Worm (Caenorhabditis elegans) whole organism, L4 larva: Measurements from ENCODE around the gene fipr-19.

Experiments used
- T20F7.1 ChIP-seq: fragments of 200-800 bp; sonication (Bioruptor generic); optimal IDR thresholded peaks from 2 replicates; lab custom pipeline; 2018; ENCODE audit warnings: mild to moderate bottlenecking, missing genetic modification characterization, missing compliant biosample characterization
- Y105C5A.15 ChIP-seq: fragments of 200-800 bp; sonication (Bioruptor generic); IDR thresholded peaks from 2 replicates; pipeline ENCODE4 v1.3.6; 2022; ENCODE audit warnings: missing genetic modification characterization, missing compliant biosample characterization
- ZK337.2 ChIP-seq: fragments of 200-800 bp; sonication (Bioruptor generic); IDR thresholded peaks from 2 replicates; pipeline ENCODE4 v1.3.6; 2022; ENCODE audit warnings: missing genetic modification reagents, missing genetic modification characterization, missing compliant biosample characterization
- ama-1 ChIP-seq: fragments of 150-350 bp; optimal IDR thresholded peaks from 2 replicates; lab custom pipeline; 2014; ENCODE audit warnings: inconsistent platforms, mixed read lengths
- arid-1 ChIP-seq: fragments of 200-800 bp; sonication (Bioruptor generic); conservative IDR thresholded peaks from 2 replicates; pipeline ENCODE4 v1.3.6; 2022; ENCODE audit warnings: missing genetic modification reagents, missing genetic modification characterization, missing compliant biosample characterization
- ceh-44 ChIP-seq: fragments of 200-800 bp; sonication (Bioruptor generic); IDR thresholded peaks from 2 replicates; pipeline ENCODE4 v1.3.6; 2022; ENCODE audit warnings: missing genetic modification reagents, missing genetic modification characterization, missing compliant biosample characterization
- ces-1 ChIP-seq: fragments of 150-350 bp; sonication (generic microtip); optimal IDR thresholded peaks from 4 replicates; lab custom pipeline; 2014; ENCODE audit warnings: missing biosample characterization, missing genetic modification reagents, missing genetic modification characterization
- ctbp-1 ChIP-seq: fragments of 200-800 bp; sonication (Bioruptor generic); IDR thresholded peaks from 2 replicates; pipeline ENCODE4 v1.3.6; 2022; ENCODE audit warnings: missing genetic modification reagents, missing genetic modification characterization, missing compliant biosample characterization
- daf-12 ChIP-seq: fragments of 150-350 bp; optimal IDR thresholded peaks from 2 replicates; lab custom pipeline; 2014; ENCODE audit warnings: missing biosample characterization, missing genetic modification reagents, missing genetic modification characterization
- daf-16 ChIP-seq, 3 experiments: sonication (generic microtip); optimal IDR thresholded peaks; 2 replicates each; lab custom pipeline; 2016 to 2017; ENCODE audit warnings: missing genetic modification characterization in 3 of 3, missing genetic modification reagents in 3 of 3, mild to moderate bottlenecking in 2 of 3, missing compliant biosample characterization in 2 of 3, missing biosample characterization in 1 of 3, moderate library complexity in 1 of 3
- dmd-6 ChIP-seq: fragments of 200-800 bp; sonication (Bioruptor generic); IDR thresholded peaks from 2 replicates; pipeline ENCODE4 v1.3.6; 2022; ENCODE audit warnings: missing genetic modification reagents, missing genetic modification characterization, missing compliant biosample characterization
- egl-27 ChIP-seq: sonication (generic microtip); optimal IDR thresholded peaks from 3 replicates; lab custom pipeline; 2017; ENCODE audit warnings: missing biosample characterization, missing genetic modification reagents, missing genetic modification characterization
- fkh-10 ChIP-seq: fragments of 150-350 bp; optimal IDR thresholded peaks from 2 replicates; lab custom pipeline; 2014; ENCODE audit warnings: missing biosample characterization, missing genetic modification reagents, missing genetic modification characterization
- fos-1 ChIP-seq: fragments of 150-350 bp; optimal IDR thresholded peaks from 2 replicates; lab custom pipeline; 2014; ENCODE audit warnings: missing biosample characterization, missing genetic modification characterization
- gei-8 ChIP-seq: fragments of 200-800 bp; sonication (Bioruptor generic); optimal IDR thresholded peaks from 2 replicates; lab custom pipeline; 2018; ENCODE audit warnings: mild to moderate bottlenecking, missing genetic modification characterization, missing compliant biosample characterization
- hlh-11 ChIP-seq: fragments of 200-800 bp; sonication (Bioruptor generic); optimal IDR thresholded peaks from 2 replicates; lab custom pipeline; 2018; ENCODE audit warnings: mild to moderate bottlenecking, missing genetic modification characterization, missing compliant biosample characterization
- hlh-30 ChIP-seq: sonication (generic microtip); optimal IDR thresholded peaks from 2 replicates; lab custom pipeline; 2017; ENCODE audit warnings: antibody characterized with exemption, mild to moderate bottlenecking, missing genetic modification characterization, missing compliant biosample characterization; ENCODE audit not compliant: insufficient read depth
- lin-15B ChIP-seq: fragments of 150-350 bp; sonication (generic microtip); optimal IDR thresholded peaks from 3 replicates; lab custom pipeline; 2014; ENCODE audit warnings: missing biosample characterization, missing genetic modification characterization
- lin-29 ChIP-seq: fragments of 200-800 bp; sonication (Bioruptor generic); IDR thresholded peaks from 2 replicates; pipeline ENCODE4 v1.3.6; 2022; ENCODE audit warnings: missing genetic modification reagents, missing genetic modification characterization, missing compliant biosample characterization
- lin-39 ChIP-seq: fragments of 150-350 bp; optimal IDR thresholded peaks from 2 replicates; lab custom pipeline; 2014; ENCODE audit warnings: missing biosample characterization, missing genetic modification reagents, missing genetic modification characterization
- lir-3 ChIP-seq: sonication (generic microtip); optimal IDR thresholded peaks from 2 replicates; lab custom pipeline; 2016; ENCODE audit warnings: mild to moderate bottlenecking, missing genetic modification characterization, missing compliant biosample characterization
- lsy-2 ChIP-seq, 2 experiments: fragments of 150-350 bp in 1 of 2; sonication (generic microtip) in 1 of 2; optimal IDR thresholded peaks; 2 replicates each; lab custom pipeline; 2014 to 2017; ENCODE audit warnings: missing biosample characterization in 2 of 2, missing genetic modification characterization in 2 of 2
- madf-9 ChIP-seq: fragments of 200-800 bp; sonication (Bioruptor generic); conservative IDR thresholded peaks from 2 replicates; pipeline ENCODE4 v1.3.6; 2022; ENCODE audit warnings: missing genetic modification reagents, missing genetic modification characterization, missing compliant biosample characterization
- mdt-29 ChIP-seq: fragments of 200-800 bp; sonication (Bioruptor generic); IDR thresholded peaks from 2 replicates; pipeline ENCODE4 v1.3.6; 2022; ENCODE audit warnings: missing genetic modification reagents, missing genetic modification characterization, missing compliant biosample characterization
- mep-1 ChIP-seq: fragments of 150-350 bp; sonication (generic microtip); optimal IDR thresholded peaks from 3 replicates; lab custom pipeline; 2014; ENCODE audit warnings: missing biosample characterization, missing genetic modification characterization
- mes-2 ChIP-seq: sonication (generic microtip); optimal IDR thresholded peaks from 2 replicates; lab custom pipeline; 2016; ENCODE audit warnings: missing genotype, mild to moderate bottlenecking, missing genetic modification characterization, missing compliant biosample characterization; ENCODE audit not compliant: poor library complexity, severe bottlenecking
- nhr-11 ChIP-seq: fragments of 150-350 bp; optimal IDR thresholded peaks from 2 replicates; lab custom pipeline; 2014; ENCODE audit warnings: missing biosample characterization, missing genetic modification characterization
- nhr-25 ChIP-seq: sonication (generic microtip); optimal IDR thresholded peaks from 2 replicates; lab custom pipeline; 2017; ENCODE audit warnings: missing genetic modification characterization, mild to moderate bottlenecking, missing compliant biosample characterization, antibody characterized with exemption, moderate library complexity, borderline replicate concordance; ENCODE audit not compliant: insufficient read depth
- nhr-41 ChIP-seq: fragments of 200-800 bp; sonication (Bioruptor generic); IDR thresholded peaks from 2 replicates; pipeline ENCODE4 v1.3.6; 2022; ENCODE audit warnings: missing genetic modification reagents, missing genetic modification characterization, missing compliant biosample characterization
- nhr-48 ChIP-seq: sonication (generic microtip); optimal IDR thresholded peaks from 2 replicates; lab custom pipeline; 2016; ENCODE audit warnings: mild to moderate bottlenecking, missing genetic modification characterization, missing compliant biosample characterization
- nhr-6 ChIP-seq: fragments of 150-350 bp; optimal IDR thresholded peaks from 2 replicates; lab custom pipeline; 2014; ENCODE audit warnings: missing biosample characterization, missing genetic modification characterization
- nhr-77 ChIP-seq: fragments of 150-350 bp; optimal IDR thresholded peaks from 2 replicates; lab custom pipeline; 2014; ENCODE audit warnings: missing biosample characterization, missing genetic modification characterization
- pha-4 ChIP-seq, 2 experiments: fragments of 150-350 bp in 1 of 2; fragments of 200-800 bp in 1 of 2; sonication (Bioruptor generic) in 1 of 2; IDR thresholded peaks in 1 of 2; optimal IDR thresholded peaks in 1 of 2; 2 replicates each; pipeline versions ENCODE4 v1.3.6 to Lab custom; 2014 to 2022; ENCODE audit warnings: missing genetic modification characterization in 2 of 2, missing genetic modification reagents in 2 of 2, missing biosample characterization in 1 of 2, missing compliant biosample characterization in 1 of 2
- php-3 ChIP-seq: fragments of 200-800 bp; sonication (Bioruptor generic); IDR thresholded peaks from 2 replicates; pipeline ENCODE4 v1.3.6; 2022; ENCODE audit warnings: missing genetic modification reagents, missing genetic modification characterization, missing compliant biosample characterization
- pqm-1 ChIP-seq: sonication (generic microtip); optimal IDR thresholded peaks from 2 replicates; lab custom pipeline; 2017; ENCODE audit warnings: missing biosample characterization, missing genetic modification characterization
- sdz-12 ChIP-seq: fragments of 200-800 bp; sonication (Bioruptor generic); optimal IDR thresholded peaks from 2 replicates; lab custom pipeline; 2018; ENCODE audit warnings: mild to moderate bottlenecking, missing genetic modification characterization, missing compliant biosample characterization
- skn-1 ChIP-seq: fragments of 150-350 bp; optimal IDR thresholded peaks from 2 replicates; lab custom pipeline; 2014; ENCODE audit warnings: missing biosample characterization, missing genetic modification characterization
- snpc-1.2 ChIP-seq: fragments of 200-800 bp; sonication (Bioruptor generic); IDR thresholded peaks from 2 replicates; pipeline ENCODE4 v1.3.6; 2022; ENCODE audit warnings: missing genetic modification reagents, missing genetic modification characterization, missing compliant biosample characterization
- snpc-4 ChIP-seq: fragments of 150-350 bp; optimal IDR thresholded peaks from 2 replicates; lab custom pipeline; 2014; ENCODE audit warnings: missing biosample characterization, missing genetic modification characterization
- unc-130 ChIP-seq: sonication (generic microtip); optimal IDR thresholded peaks from 2 replicates; lab custom pipeline; 2016; ENCODE audit warnings: missing genetic modification reagents, missing genetic modification characterization, missing compliant biosample characterization
- unc-62 ChIP-seq, 3 experiments: fragments of 150-350 bp in 1 of 3; sonication (generic microtip); optimal IDR thresholded peaks in 2 of 3; peaks in 1 of 3; 1 replicate in 1 of 3; 2 replicates in 2 of 3; lab custom pipeline; 2014 to 2017; ENCODE audit warnings: missing biosample characterization in 3 of 3, missing genetic modification characterization in 3 of 3, missing genetic modification reagents in 3 of 3, missing genotype in 1 of 3
- vab-7 ChIP-seq: fragments of 200-800 bp; sonication (Bioruptor generic); IDR thresholded peaks from 2 replicates; pipeline ENCODE4 v1.3.6; 2022; ENCODE audit warnings: missing genetic modification reagents, missing genetic modification characterization, missing compliant biosample characterization
- zag-1 ChIP-seq: fragments of 150-350 bp; optimal IDR thresholded peaks from 2 replicates; lab custom pipeline; 2014; ENCODE audit warnings: missing biosample characterization, missing genetic modification characterization
- zfp-3 ChIP-seq: fragments of 200-800 bp; sonication (Bioruptor generic); conservative IDR thresholded peaks from 2 replicates; pipeline ENCODE4 v1.3.6; 2022; ENCODE audit warnings: missing genetic modification reagents, missing genetic modification characterization, missing compliant biosample characterization
- zip-2 ChIP-seq: fragments of 150-350 bp; optimal IDR thresholded peaks from 2 replicates; lab custom pipeline; 2014; ENCODE audit warnings: missing biosample characterization, missing genetic modification characterization
- ztf-11 ChIP-seq: fragments of 150-350 bp; optimal IDR thresholded peaks from 2 replicates; lab custom pipeline; 2014; ENCODE audit warnings: missing biosample characterization, missing genetic modification characterization
- ztf-7 ChIP-seq: fragments of 150-350 bp; optimal IDR thresholded peaks from 2 replicates; lab custom pipeline; 2014; ENCODE audit warnings: missing biosample characterization, missing genetic modification characterization

fipr-19 gene

DNA sequence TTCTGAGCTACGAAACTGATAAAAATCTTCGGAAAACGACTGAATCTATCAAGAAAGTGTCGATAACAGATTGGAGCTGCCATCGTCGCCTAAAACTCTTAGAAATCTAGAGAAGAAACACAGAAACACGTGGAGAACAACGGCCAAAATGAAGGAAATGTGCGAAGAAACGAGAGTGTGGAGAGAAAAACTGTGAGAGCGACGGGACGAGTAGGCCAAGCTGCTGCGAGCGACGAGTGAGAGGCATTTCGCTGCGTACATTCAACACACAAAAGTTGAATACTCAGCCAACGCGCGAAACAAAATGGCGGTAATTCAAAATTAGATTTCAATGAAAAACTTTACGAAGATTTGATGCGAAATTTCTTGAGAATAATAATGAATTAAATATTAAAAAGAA is 39.6 kb upstream of the fipr-19 start (continued):
- TF ChIP-seq ztf-11 (tag; lab: Kevin White, UChicago) (no peak), arid-1 (GFP tag; lab: Robert Waterston, UW) (0 out of 2 replicates have a peak, but pooled peaks have one; percentile 55), nhr-11 (peak; percentile 86), fkh-10 (peak; percentile 91), skn-1 (no peak), unc-130 (GFP tag; lab: Kevin White, UChicago) (peak; percentile 48), daf-16 (GFP tag; optimal IDR thresholded peaks at IDR 0.05; lab: Kevin White, UChicago) (peak; percentile 40 to 61), daf-16 (tag; optimal IDR thresholded peaks at IDR 0.05; lab: Kevin White, UChicago) (peak; percentile 63), hlh-11 (tag; lab: Kevin White, UChicago) (peak; percentile 96), ama-1 (lab: Kevin White, UChicago) (peak; percentile 49), ceh-44 (GFP tag; lab: Robert Waterston, UW) (0 out of 2 replicates have a peak, but pooled peaks have one; percentile 17), nhr-6 (tag; lab: Kevin White, UChicago) (peak; percentile 45), lin-15B (tag; lab: Kevin White, UChicago) (peak; percentile 78), nhr-77 (peak; percentile 91), madf-9 (peak; percentile 45; the same call in 1 of the 2 replicates), mdt-29 (GFP tag; lab: Robert Waterston, UW) (no peak), zag-1 (tag; lab: Kevin White, UChicago) (peak; percentile 12), nhr-25 (peak; percentile 29), Y105C5A.15 (GFP tag; lab: Robert Waterston, UW) (0 out of 2 replicates have a peak, but pooled peaks have one; percentile 20), lsy-2 (tag; optimal IDR thresholded peaks at IDR 0.05; lab: Kevin White, UChicago) (peak; percentile 63 to 91), php-3 (GFP tag; lab: Robert Waterston, UW) (peak; percentile 64; the same call in 1 of the 2 replicates), T20F7.1 (GFP tag; lab: Kevin White, UChicago) (peak; percentile 87), unc-62 (GFP tag; optimal IDR thresholded peaks at IDR 0.05 in 1 of 2; lab: Kevin White, UChicago) (peak in 1 of 2 experiments; percentile 89), unc-62 (tag; optimal IDR thresholded peaks at IDR 0.05; lab: Kevin White, UChicago) (no peak)
- TF ChIP-seq, all 104 proteins: peak for 52

DNA sequence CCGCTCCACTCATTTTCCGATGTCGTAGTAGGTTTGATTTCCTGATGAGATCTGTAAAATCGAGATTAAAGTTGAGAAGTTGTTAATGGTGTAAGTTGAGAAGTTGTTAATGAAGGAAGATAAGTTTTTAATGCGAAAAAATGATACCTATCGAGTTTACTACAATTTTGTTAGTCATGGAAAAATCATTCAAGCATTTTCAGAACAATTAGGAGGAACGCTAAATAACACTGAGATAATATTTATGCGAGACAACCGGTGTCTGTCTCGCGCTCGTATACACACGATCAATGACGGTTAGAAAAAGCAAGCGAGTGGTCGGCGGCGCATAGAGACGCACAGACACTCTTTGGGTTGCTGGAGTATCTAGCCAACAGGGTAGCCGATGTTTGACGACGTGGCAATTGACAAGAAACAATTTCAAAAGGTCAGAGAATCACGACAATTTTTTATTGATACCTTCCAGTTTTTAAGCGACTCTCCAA is 39.1 kb upstream of the fipr-19 start, which contains the start of gene cgh-1:
TSS of gene cgh-1 (minus strand) at position 51 of the 485 bp plus-strand sequence.
- no peak for TF ChIP-seq pha-4 (GFP tag; IDR thresholded peaks at IDR 0.05; lab: Robert Waterston, UW)
- TF ChIP-seq pha-4 (tag; optimal IDR thresholded peaks at IDR 0.05; lab: Kevin White, UChicago) = no peak
- no peak for TF ChIP-seq ZK337.2 (GFP tag; lab: Robert Waterston, UW)
- TF ChIP-seq fos-1 (tag; lab: Kevin White, UChicago) = no peak
- no peak for TF ChIP-seq gei-8 (GFP tag; lab: Kevin White, UChicago)
- TF ChIP-seq dmd-6 (GFP tag; lab: Robert Waterston, UW) = no peak
- no peak for TF ChIP-seq lin-39 (tag; lab: Kevin White, UChicago)
- TF ChIP-seq lir-3 (tag; lab: Kevin White, UChicago) = no peak
- 0 out of 2 replicates have a peak, but pooled peaks have one; percentile 14 for TF ChIP-seq vab-7
- TF ChIP-seq zip-2 (tag; lab: Kevin White, UChicago) = no peak
- TF ChIP-seq snpc-1.2 (GFP tag; lab: Robert Waterston, UW) = peak; percentile 58; the same call in 1 of the 2 replicates
- TF ChIP-seq zfp-3 = no peak
- TF ChIP-seq ctbp-1 = peak; percentile 30; the same call in 1 of the 2 replicates
- TF ChIP-seq mep-1 = no peak
- TF ChIP-seq ces-1 (GFP tag; lab: Kevin White, UChicago) = no peak
- TF ChIP-seq egl-27 (tag; lab: Kevin White, UChicago) = no peak
- TF ChIP-seq unc-62 (GFP tag; optimal IDR thresholded peaks at IDR 0.05 in 1 of 2; lab: Kevin White, UChicago) = peak in 1 of 2 experiments; percentile 69
- TF ChIP-seq unc-62 (tag; optimal IDR thresholded peaks at IDR 0.05; lab: Kevin White, UChicago) = no peak
- no peak for TF ChIP-seq nhr-25
- peak; percentile 28 for TF ChIP-seq mes-2
- TF ChIP-seq lin-29 (GFP tag; lab: Robert Waterston, UW) = no peak
- no peak for TF ChIP-seq unc-130 (GFP tag; lab: Kevin White, UChicago)
- TF ChIP-seq hlh-30 = no peak
- no peak for TF ChIP-seq sdz-12
- TF ChIP-seq snpc-4 (tag; lab: Kevin White, UChicago) = no peak
- no peak for TF ChIP-seq ztf-7
- TF ChIP-seq pqm-1 = no peak
- no peak for TF ChIP-seq nhr-48 (tag; lab: Kevin White, UChicago)
- no peak for TF ChIP-seq daf-12
- 0 out of 2 replicates have a peak, but pooled peaks have one; percentile 4 for TF ChIP-seq nhr-41 (GFP tag; lab: Robert Waterston, UW)
